Fruit fly (Drosophila melanogaster) whole organism, embryonic: ENCODE data around the gene v.

Experiments
- CG14667 ChIP-seq: fragments of 200-800 bp; sonication (Bioruptor generic); IDR thresholded peaks from 2 replicates; pipeline ENCODE4 v1.3.6; 2022; ENCODE audit warnings: missing biosample characterization, missing genetic modification characterization
- CG18619 ChIP-seq: fragments of 200-800 bp; sonication (Bioruptor generic); optimal IDR thresholded peaks from 3 replicates; lab custom pipeline; 2017; ENCODE audit warnings: missing biosample characterization, mild to moderate bottlenecking, missing genetic modification characterization
- CG2120 ChIP-seq: fragments of 200-800 bp; sonication (Bioruptor generic); optimal IDR thresholded peaks from 3 replicates; lab custom pipeline; 2016; ENCODE audit warnings: missing biosample characterization, missing genetic modification characterization
- CG32772 ChIP-seq: fragments of 200-800 bp; sonication (Bioruptor generic); IDR thresholded peaks from 2 replicates; pipeline ENCODE4 v1.3.6; 2022; ENCODE audit warnings: missing biosample characterization, missing genetic modification characterization
- CG4707 ChIP-seq: fragments of 200-800 bp; sonication (Bioruptor generic); optimal IDR thresholded peaks from 2 replicates; lab custom pipeline; 2018; ENCODE audit warnings: missing biosample characterization, mild to moderate bottlenecking, missing genetic modification characterization, moderate library complexity
- CG6654 ChIP-seq: fragments of 200-800 bp; sonication (Bioruptor generic); optimal IDR thresholded peaks from 2 replicates; lab custom pipeline; 2017; ENCODE audit warnings: missing biosample characterization, mild to moderate bottlenecking, missing genetic modification characterization
- CG7556 ChIP-seq: fragments of 200-800 bp; sonication (Bioruptor generic); optimal IDR thresholded peaks from 2 replicates; lab custom pipeline; 2017; ENCODE audit warnings: missing biosample characterization, mild to moderate bottlenecking, missing genetic modification characterization
- CG7745 ChIP-seq: fragments of 200-800 bp; sonication (Bioruptor generic); optimal IDR thresholded peaks from 2 replicates; lab custom pipeline; 2018; ENCODE audit warnings: missing biosample characterization, mild to moderate bottlenecking, missing genetic modification characterization, moderate library complexity
- CG7786 ChIP-seq: fragments of 200-800 bp; sonication (Bioruptor generic); optimal IDR thresholded peaks from 2 replicates; lab custom pipeline; 2016; ENCODE audit warnings: missing biosample characterization, missing genetic modification characterization
- Hr51 ChIP-seq, 2 experiments: fragments of 200-800 bp; sonication (Bioruptor generic); optimal IDR thresholded peaks; 2 replicates in 1 of 2; 3 replicates in 1 of 2; lab custom pipeline; 2016 to 2018; ENCODE audit warnings: missing biosample characterization in 2 of 2, missing genetic modification characterization in 2 of 2, mild to moderate bottlenecking in 1 of 2, moderate library complexity in 1 of 2
- MESR4 ChIP-seq: fragments of 200-800 bp; sonication (Bioruptor generic); optimal IDR thresholded peaks from 2 replicates; lab custom pipeline; 2018; ENCODE audit warnings: missing biosample characterization, mild to moderate bottlenecking, missing genetic modification characterization, moderate library complexity
- Sin3A ChIP-seq: fragments of >200 bp; optimal IDR thresholded peaks from 2 replicates; lab custom pipeline; 2018
- chn ChIP-seq: fragments of 200-800 bp; sonication (Bioruptor generic); optimal IDR thresholded peaks from 2 replicates; lab custom pipeline; 2016; ENCODE audit warnings: missing biosample characterization, missing genetic modification characterization
- emc ChIP-seq: fragments of 200-800 bp; sonication (Bioruptor generic); optimal IDR thresholded peaks from 2 replicates; lab custom pipeline; 2016; ENCODE audit warnings: missing biosample characterization, missing genetic modification characterization
- fd3F ChIP-seq: fragments of 200-800 bp; sonication (Bioruptor generic); optimal IDR thresholded peaks from 2 replicates; lab custom pipeline; 2018; ENCODE audit warnings: missing biosample characterization, mild to moderate bottlenecking, missing genetic modification characterization, moderate library complexity
- gt ChIP-seq: fragments of 200-800 bp; sonication (Bioruptor generic); IDR thresholded peaks from 2 replicates; pipeline ENCODE4 v1.3.6; 2022; ENCODE audit warnings: missing biosample characterization, missing genetic modification characterization
- pita ChIP-seq: fragments of 200-800 bp; sonication (Bioruptor generic); optimal IDR thresholded peaks from 2 replicates; lab custom pipeline; 2017; ENCODE audit warnings: missing biosample characterization, mild to moderate bottlenecking, missing genetic modification characterization
- ro ChIP-seq: fragments of 200-800 bp; sonication (Bioruptor generic); IDR thresholded peaks from 2 replicates; pipeline ENCODE4 v1.3.6; 2022; ENCODE audit warnings: missing biosample characterization, missing genetic modification characterization
- row ChIP-seq: fragments of 200-800 bp; sonication (Bioruptor generic); IDR thresholded peaks from 3 replicates; pipeline ENCODE4 v1.3.6; 2022; ENCODE audit warnings: missing biosample characterization, missing genetic modification characterization
- sim ChIP-seq: fragments of 200-800 bp; sonication (Bioruptor generic); IDR thresholded peaks from 2 replicates; pipeline ENCODE4 v1.3.6; 2022; ENCODE audit warnings: missing biosample characterization, missing genetic modification characterization
- tin ChIP-seq: fragments of 200-800 bp; sonication (Bioruptor generic); optimal IDR thresholded peaks from 3 replicates; lab custom pipeline; 2016; ENCODE audit warnings: missing biosample characterization, missing genetic modification characterization

Gene v

DNA sequence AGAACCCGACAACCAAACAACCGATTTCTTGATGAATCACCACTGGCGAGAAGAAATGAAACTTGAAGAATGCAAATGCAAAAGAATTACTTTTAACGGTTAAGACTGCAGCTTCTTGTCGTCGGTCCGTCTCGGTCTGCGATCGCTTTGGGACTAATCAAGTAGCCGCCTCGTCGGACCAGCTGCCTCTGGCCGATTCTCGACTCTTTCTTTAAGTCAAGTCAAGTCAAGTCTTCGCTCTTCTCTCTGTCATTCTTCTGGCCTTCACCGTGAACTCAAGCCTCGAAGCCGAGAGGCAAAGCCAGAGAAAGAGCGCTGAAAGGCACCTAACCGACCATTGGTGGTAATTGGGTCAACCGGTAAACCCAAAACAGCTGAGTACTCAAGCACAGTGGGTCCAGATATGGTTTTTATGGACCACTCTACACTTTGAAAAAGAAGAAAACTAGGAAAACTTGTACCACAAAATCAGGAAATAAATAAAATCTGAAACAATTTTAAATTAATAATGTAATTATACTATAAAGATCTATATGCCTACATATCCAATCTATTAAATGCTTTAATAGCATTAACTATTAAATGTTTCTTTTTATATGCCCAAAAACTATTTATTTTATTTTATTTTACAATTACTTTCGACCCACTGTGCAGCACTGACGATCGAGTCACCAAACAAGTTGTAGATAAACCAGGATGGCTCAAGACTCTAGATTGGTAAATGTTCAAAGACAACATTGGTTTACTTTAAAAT lies 43.4 kb downstream of the v start, which contains the start of gene C901 (continued):
- TF ChIP-seq CG32772 (GFP tag; lab: Robert Waterston, UW) (no peak), CG7556 (peak; percentile 71), ro (no peak; the same call in 1 of the 2 replicates), CG6654 (peak; percentile 31), Sin3A (lab: Kevin White, UChicago) (no peak), CG7745 (tag; lab: Kevin White, UChicago) (no peak), CG7786 (GFP tag; lab: Kevin White, UChicago) (no peak), CG18619 (GFP tag; lab: Kevin White, UChicago) (peak; percentile 47), pita (GFP tag; lab: Kevin White, UChicago) (no peak), sim (no peak), CG14667 (GFP tag; lab: Robert Waterston, UW) (peak; percentile 16; the same call in 1 of the 2 replicates), CG2120 (GFP tag; lab: Kevin White, UChicago) (no peak), CG4707 (peak; percentile 3), row (GFP tag; lab: Robert Waterston, UW) (peak; percentile 61), chn (GFP tag; lab: Kevin White, UChicago) (no peak), Hr51 (GFP tag; optimal IDR thresholded peaks at IDR 0.05; lab: Kevin White, UChicago) (peak in 1 of 2 experiments; percentile 85), gt (GFP tag; lab: Robert Waterston, UW) (0 out of 2 replicates have a peak, but pooled peaks have one; percentile 23), tin (GFP tag; lab: Kevin White, UChicago) (peak; percentile 47), MESR4 (no peak), emc (GFP tag; lab: Kevin White, UChicago) (no peak), fd3F (GFP tag; lab: Kevin White, UChicago) (peak; percentile 29)
- TF ChIP-seq, all 482 proteins: peak for 205
